Worm (Caenorhabditis elegans) whole organism, early embryonic: ENCODE measurements around the gene clec-251.

Experiments
- aly-1 ChIP-seq: sonication (generic microtip); optimal IDR thresholded peaks from 2 replicates; lab custom pipeline; 2016; ENCODE audit warnings: missing genetic modification characterization, missing compliant biosample characterization
- ama-1 ChIP-seq: fragments of 150-350 bp; optimal IDR thresholded peaks from 2 replicates; lab custom pipeline; 2014
- ceh-36 ChIP-seq: sonication (generic microtip); optimal IDR thresholded peaks from 2 replicates; lab custom pipeline; 2016; ENCODE audit warnings: missing genetic modification characterization, inconsistent platforms, missing compliant biosample characterization
- pes-1 ChIP-seq: fragments of 200-800 bp; sonication (Bioruptor generic); IDR thresholded peaks from 2 replicates; pipeline ENCODE4 v1.3.6; 2022; ENCODE audit warnings: missing genetic modification reagents, missing genetic modification characterization, missing compliant biosample characterization
- scrt-1 ChIP-seq: fragments of 200-800 bp; sonication (Bioruptor generic); IDR thresholded peaks from 2 replicates; pipeline ENCODE4 v1.3.6; 2022; ENCODE audit warnings: missing genetic modification characterization, missing compliant biosample characterization
- tbx-37 ChIP-seq: fragments of 200-800 bp; sonication (Bioruptor generic); conservative IDR thresholded peaks from 2 replicates; pipeline ENCODE4 v1.3.6; 2022; ENCODE audit warnings: missing genetic modification reagents, missing genetic modification characterization, missing compliant biosample characterization

DNA sequence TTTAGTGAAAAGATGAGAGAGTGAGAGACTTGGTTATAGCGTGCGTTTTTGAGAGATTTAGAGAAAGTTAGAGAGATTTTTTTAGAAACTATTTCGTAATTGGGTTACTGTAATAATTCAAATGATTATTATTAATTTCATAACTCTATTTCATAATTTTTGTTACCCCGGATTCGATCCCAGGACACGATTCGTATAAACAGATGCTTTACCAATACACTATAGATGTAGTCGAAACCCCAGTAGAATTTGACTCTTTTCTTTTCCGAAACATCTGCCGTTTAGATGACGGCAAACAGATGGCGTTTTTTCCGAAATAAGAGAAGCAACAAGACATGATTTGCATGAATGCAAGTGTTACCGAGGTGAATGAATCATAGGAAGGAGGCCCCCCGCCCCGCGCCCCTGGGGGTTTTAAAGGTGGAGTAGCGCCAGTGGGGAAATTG, 36.7 kb downstream of the clec-251 start:
- TF ChIP-seq ama-1 (no peak), pes-1 (no peak), tbx-37 (GFP tag; lab: Robert Waterston, UW) (no peak), scrt-1 (0 out of 2 replicates have a peak, but pooled peaks have one; percentile 25), ceh-36 (tag; lab: Kevin White, UChicago) (no peak), aly-1 (tag; lab: Kevin White, UChicago) (no peak)
